Worm (Caenorhabditis elegans) whole organism, young adult: ENCODE results near the gene srz-90.
A peak's percentile ranks its signal among the peaks of the same experiment; 100 is the strongest.

ENCODE experiments used
- B0261.1 ChIP-seq: sonication (generic microtip); optimal IDR thresholded peaks from 2 replicates; lab custom pipeline; 2016; ENCODE audit warnings: mild to moderate bottlenecking, missing genetic modification characterization, moderate library complexity, missing compliant biosample characterization
- D2030.7 ChIP-seq: fragments of 200-800 bp; sonication (Bioruptor generic); IDR thresholded peaks from 2 replicates; pipeline ENCODE4 v1.3.6; 2022; ENCODE audit warnings: missing genetic modification reagents, missing genetic modification characterization, missing compliant biosample characterization
- F37B4.10 ChIP-seq: fragments of 200-800 bp; sonication (Bioruptor generic); IDR thresholded peaks from 2 replicates; pipeline ENCODE4 v1.3.6; 2022; ENCODE audit warnings: missing genetic modification characterization, missing compliant biosample characterization
- F49E8.2 ChIP-seq: sonication (generic microtip); optimal IDR thresholded peaks from 3 replicates; lab custom pipeline; 2017; ENCODE audit warnings: missing genetic modification characterization, mild to moderate bottlenecking, missing compliant biosample characterization, antibody characterized with exemption, moderate library complexity; ENCODE audit not compliant: insufficient read depth
- F52B5.7 ChIP-seq: sonication (generic microtip); optimal IDR thresholded peaks from 2 replicates; lab custom pipeline; 2016; ENCODE audit warnings: mild to moderate bottlenecking, missing genetic modification characterization, missing compliant biosample characterization
- F57C9.4 ChIP-seq: sonication (generic microtip); optimal IDR thresholded peaks from 2 replicates; lab custom pipeline; 2017; ENCODE audit warnings: mild to moderate bottlenecking, missing genetic modification characterization, missing compliant biosample characterization
- K11D2.4 ChIP-seq: fragments of 200-800 bp; sonication (Bioruptor generic); IDR thresholded peaks from 2 replicates; pipeline ENCODE4 v1.3.6; 2022; ENCODE audit warnings: missing genetic modification reagents, missing genetic modification characterization, missing compliant biosample characterization
- Y53G8AR.9 ChIP-seq: fragments of 200-800 bp; sonication (Bioruptor generic); conservative IDR thresholded peaks from 2 replicates; pipeline ENCODE4 v1.3.6; 2022; ENCODE audit warnings: missing genetic modification reagents, missing genetic modification characterization, missing compliant biosample characterization
- Y95B8A.8 ChIP-seq: fragments of 200-800 bp; sonication (Bioruptor generic); IDR thresholded peaks from 2 replicates; pipeline ENCODE4 v1.3.6; 2022; ENCODE audit warnings: missing genetic modification reagents, missing genetic modification characterization, missing compliant biosample characterization
- attf-6 ChIP-seq: fragments of 200-800 bp; sonication (Bioruptor generic); IDR thresholded peaks from 2 replicates; pipeline ENCODE4 v1.3.6; 2022; ENCODE audit warnings: missing genetic modification reagents, missing genetic modification characterization, missing compliant biosample characterization
- ceh-100 ChIP-seq: fragments of 200-800 bp; sonication (Bioruptor generic); IDR thresholded peaks from 2 replicates; pipeline ENCODE4 v1.3.6; 2022; ENCODE audit warnings: missing genetic modification reagents, missing genetic modification characterization, missing compliant biosample characterization
- ceh-40 ChIP-seq: fragments of 200-800 bp; sonication (Bioruptor generic); IDR thresholded peaks from 2 replicates; pipeline ENCODE4 v1.3.6; 2022; ENCODE audit warnings: missing genetic modification characterization, missing compliant biosample characterization
- ceh-79 ChIP-seq: sonication (generic microtip); optimal IDR thresholded peaks from 2 replicates; lab custom pipeline; 2017; ENCODE audit warnings: mild to moderate bottlenecking, missing genetic modification characterization, missing compliant biosample characterization
- chd-7 ChIP-seq: sonication (generic microtip); optimal IDR thresholded peaks from 2 replicates; lab custom pipeline; 2016; ENCODE audit warnings: mild to moderate bottlenecking, missing genetic modification characterization, moderate library complexity, missing compliant biosample characterization
- die-1 ChIP-seq: sonication (generic microtip); optimal IDR thresholded peaks from 2 replicates; lab custom pipeline; 2016; ENCODE audit warnings: missing genotype, mild to moderate bottlenecking, missing genetic modification characterization, missing compliant biosample characterization
- dpff-1 ChIP-seq: sonication (generic microtip); optimal IDR thresholded peaks from 2 replicates; lab custom pipeline; 2017; ENCODE audit warnings: mild to moderate bottlenecking, missing genetic modification characterization, missing compliant biosample characterization
- egl-44 ChIP-seq: fragments of 200-800 bp; sonication (Bioruptor generic); IDR thresholded peaks from 2 replicates; pipeline ENCODE4 v1.3.6; 2022; ENCODE audit warnings: missing genetic modification reagents, missing genetic modification characterization, missing compliant biosample characterization
- egrh-3 ChIP-seq: fragments of 200-800 bp; sonication (Bioruptor generic); IDR thresholded peaks from 2 replicates; pipeline ENCODE4 v1.3.6; 2022; ENCODE audit warnings: missing genetic modification reagents, missing genetic modification characterization, missing compliant biosample characterization
- fkh-3 ChIP-seq: sonication (generic microtip); optimal IDR thresholded peaks from 2 replicates; lab custom pipeline; 2016; ENCODE audit warnings: mild to moderate bottlenecking, missing genetic modification characterization, missing compliant biosample characterization
- gei-17 ChIP-seq: fragments of 200-800 bp; sonication (Bioruptor generic); optimal IDR thresholded peaks from 2 replicates; lab custom pipeline; 2018; ENCODE audit warnings: mild to moderate bottlenecking, missing genetic modification characterization, missing compliant biosample characterization
- him-1 ChIP-seq: sonication (generic microtip); optimal IDR thresholded peaks from 2 replicates; lab custom pipeline; 2016; ENCODE audit warnings: missing genotype, missing genetic modification reagents, missing genetic modification characterization, missing compliant biosample characterization
- hmg-1.2 ChIP-seq: fragments of 200-800 bp; sonication (Bioruptor generic); IDR thresholded peaks from 2 replicates; pipeline ENCODE4 v1.3.6; 2022; ENCODE audit warnings: missing genetic modification reagents, missing genetic modification characterization, missing compliant biosample characterization
- hrde-1 ChIP-seq: sonication (generic microtip); optimal IDR thresholded peaks from 2 replicates; lab custom pipeline; 2016; ENCODE audit warnings: missing genetic modification characterization, mild to moderate bottlenecking, missing compliant biosample characterization, moderate library complexity, missing genotype, missing genetic modification reagents, borderline replicate concordance
- lin-26 ChIP-seq: fragments of 200-800 bp; sonication (Bioruptor generic); IDR thresholded peaks from 2 replicates; pipeline ENCODE4 v1.3.6; 2022; ENCODE audit warnings: missing genetic modification reagents, missing genetic modification characterization, missing compliant biosample characterization
- lin-40 ChIP-seq: sonication (generic microtip); optimal IDR thresholded peaks from 2 replicates; lab custom pipeline; 2016; ENCODE audit warnings: missing genetic modification characterization, mild to moderate bottlenecking, missing compliant biosample characterization, missing genotype, missing genetic modification reagents
- lsy-27 ChIP-seq: sonication (generic microtip); optimal IDR thresholded peaks from 2 replicates; lab custom pipeline; 2017; ENCODE audit warnings: missing genetic modification characterization, mild to moderate bottlenecking, missing compliant biosample characterization, antibody characterized with exemption, missing genotype, borderline replicate concordance; ENCODE audit not compliant: insufficient read depth
- mcd-1 ChIP-seq: fragments of 200-800 bp; sonication (Bioruptor generic); IDR thresholded peaks from 2 replicates; pipeline ENCODE4 v1.3.6; 2022; ENCODE audit warnings: missing genetic modification reagents, missing genetic modification characterization, missing compliant biosample characterization
- nhr-120 ChIP-seq: fragments of 200-800 bp; sonication (Bioruptor generic); IDR thresholded peaks from 2 replicates; pipeline ENCODE4 v1.3.6; 2022; ENCODE audit warnings: missing genetic modification characterization, missing compliant biosample characterization
- nhr-80 ChIP-seq: sonication (generic microtip); optimal IDR thresholded peaks from 2 replicates; lab custom pipeline; 2016; ENCODE audit warnings: missing genetic modification characterization, missing compliant biosample characterization
- pbrm-1 ChIP-seq: fragments of 200-800 bp; sonication (Bioruptor generic); IDR thresholded peaks from 2 replicates; pipeline ENCODE4 v1.3.6; 2022; ENCODE audit warnings: missing genetic modification reagents, missing genetic modification characterization, missing compliant biosample characterization
- rec-8 ChIP-seq, 2 experiments: sonication (generic microtip); optimal IDR thresholded peaks; 2 replicates each; lab custom pipeline; 2016; ENCODE audit warnings: mild to moderate bottlenecking in 2 of 2, missing genetic modification characterization in 2 of 2, missing genetic modification reagents in 2 of 2, missing genotype in 2 of 2, missing biosample characterization in 1 of 2, missing compliant biosample characterization in 1 of 2, moderate library complexity in 1 of 2
- rpc-1 ChIP-seq, 2 experiments: fragments of 150-350 bp in 1 of 2; sonication (generic microtip) in 1 of 2; optimal IDR thresholded peaks; 2 replicates each; lab custom pipeline; 2014 to 2018; ENCODE audit warnings: missing biosample characterization in 1 of 2, missing genetic modification characterization in 1 of 2, missing genetic modification reagents in 1 of 2, missing genotype in 1 of 2
- snpc-1.1 ChIP-seq: sonication (generic microtip); optimal IDR thresholded peaks from 2 replicates; lab custom pipeline; 2017; ENCODE audit warnings: missing genetic modification characterization, mild to moderate bottlenecking, missing compliant biosample characterization, antibody characterized with exemption, moderate library complexity, missing genotype, missing genetic modification reagents; ENCODE audit not compliant: insufficient read depth
- snpc-4 ChIP-seq, 5 experiments: fragments of 150-350 bp in 1 of 5; sonication (generic microtip) in 4 of 5; optimal IDR thresholded peaks; 2 replicates each; lab custom pipeline; 2014 to 2018; ENCODE audit warnings: missing genetic modification characterization in 5 of 5, missing biosample characterization in 3 of 5, antibody characterized with exemption in 2 of 5, mild to moderate bottlenecking in 2 of 5, missing compliant biosample characterization in 2 of 5, missing genotype in 2 of 5, moderate library complexity in 2 of 5, missing genetic modification reagents in 1 of 5
- somi-1 ChIP-seq: fragments of 200-800 bp; sonication (Bioruptor generic); optimal IDR thresholded peaks from 2 replicates; lab custom pipeline; 2018; ENCODE audit warnings: mild to moderate bottlenecking, missing genetic modification characterization, missing compliant biosample characterization
- tbp1 ChIP-seq: fragments of 200-800 bp; sonication (Bioruptor generic); optimal IDR thresholded peaks from 2 replicates; lab custom pipeline; 2018; ENCODE audit warnings: mild to moderate bottlenecking, missing genetic modification characterization, missing compliant biosample characterization
- tbx-9 ChIP-seq: sonication (generic microtip); optimal IDR thresholded peaks from 2 replicates; lab custom pipeline; 2016; ENCODE audit warnings: borderline replicate concordance, missing genetic modification characterization, inconsistent platforms, missing compliant biosample characterization
- ztf-22 ChIP-seq: fragments of 200-800 bp; sonication (Bioruptor generic); optimal IDR thresholded peaks from 2 replicates; lab custom pipeline; 2018; ENCODE audit warnings: mild to moderate bottlenecking, missing genetic modification characterization, moderate library complexity, missing compliant biosample characterization
- ztf-28 ChIP-seq: fragments of 200-800 bp; sonication (Bioruptor generic); IDR thresholded peaks from 2 replicates; pipeline ENCODE4 v1.3.6; 2022; ENCODE audit warnings: missing genetic modification reagents, missing genetic modification characterization, missing compliant biosample characterization
- ztf-3 ChIP-seq: fragments of 200-800 bp; sonication (Bioruptor generic); optimal IDR thresholded peaks from 2 replicates; lab custom pipeline; 2018; ENCODE audit warnings: mild to moderate bottlenecking, missing genetic modification characterization, missing compliant biosample characterization

srz-90 gene

ce11 chrV:17538279-17538896, 10.6 kb downstream of the srz-90 start, which contains the start of gene C18D4.6 (continued):
- TF ChIP-seq die-1 (tag; lab: Kevin White, UChicago) (no peak), mcd-1 (GFP tag; lab: Robert Waterston, UW) (no peak)

ce11 chrV:17539289-17539688, 11.5 kb downstream of the srz-90 start:
- no peak for TF ChIP-seq nhr-80 (tag; lab: Kevin White, UChicago)
- TF ChIP-seq F49E8.2 (tag; lab: Kevin White, UChicago): no peak
- TF ChIP-seq K11D2.4 (GFP tag; lab: Robert Waterston, UW): no peak
- no peak for TF ChIP-seq ceh-40
- no peak for TF ChIP-seq chd-7 (tag; lab: Kevin White, UChicago)
- no peak for TF ChIP-seq Y95B8A.8
- TF ChIP-seq F57C9.4: no peak
- TF ChIP-seq dpff-1: no peak
- no peak for TF ChIP-seq lin-40 (tag; lab: Kevin White, UChicago)
- TF ChIP-seq F37B4.10: no peak
- no peak for TF ChIP-seq snpc-4 (GFP tag; optimal IDR thresholded peaks at IDR 0.05; lab: Kevin White, UChicago)
- no peak for TF ChIP-seq snpc-4 (tag; optimal IDR thresholded peaks at IDR 0.05; lab: Kevin White, UChicago)
- TF ChIP-seq fkh-3 (tag; lab: Kevin White, UChicago): no peak

ce11 chrV:17540295-17540694, 12.5 kb downstream of the srz-90 start, which contains the start of gene srz-25:
TSS of gene srz-25 (plus strand) at chrV:17540595.
- TF ChIP-seq F52B5.7 (tag; lab: Kevin White, UChicago) (no peak), ceh-40 (no peak), rpc-1 (optimal IDR thresholded peaks at IDR 0.05; lab: Kevin White, UChicago) (no peak), rpc-1 (tag; optimal IDR thresholded peaks at IDR 0.05; lab: Kevin White, UChicago) (no peak), ceh-100 (GFP tag; lab: Robert Waterston, UW) (no peak), ceh-79 (tag; lab: Kevin White, UChicago) (no peak), Y53G8AR.9 (GFP tag; lab: Robert Waterston, UW) (no peak), F37B4.10 (no peak), ztf-28 (GFP tag; lab: Robert Waterston, UW) (no peak), hrde-1 (tag; lab: Kevin White, UChicago) (no peak), him-1 (tag; lab: Kevin White, UChicago) (no peak), snpc-1.1 (tag; lab: Kevin White, UChicago) (no peak), egrh-3 (GFP tag; lab: Robert Waterston, UW) (no peak), attf-6 (GFP tag; lab: Robert Waterston, UW) (no peak), ztf-22 (no peak), F57C9.4 (no peak), D2030.7 (no peak), egl-44 (no peak), chd-7 (tag; lab: Kevin White, UChicago) (no peak), lin-40 (tag; lab: Kevin White, UChicago) (no peak), tbx-9 (tag; lab: Kevin White, UChicago) (no peak)

- TF ChIP-seq rec-8 (tag; optimal IDR thresholded peaks at IDR 0.05; lab: Kevin White, UChicago) (peak; percentile 22 to 35), him-1 (tag; lab: Kevin White, UChicago) (peak; percentile 36), rpc-1 (optimal IDR thresholded peaks at IDR 0.05; lab: Kevin White, UChicago) (peak; percentile 63), rpc-1 (tag; optimal IDR thresholded peaks at IDR 0.05; lab: Kevin White, UChicago) (peak; percentile 82), B0261.1 (tag; lab: Kevin White, UChicago) (peak; percentile 80), D2030.7 (0 out of 2 replicates have a peak, but pooled peaks have one; percentile 18), tbp1 (GFP tag; lab: Kevin White, UChicago) (peak; percentile 90), pbrm-1 (GFP tag; lab: Robert Waterston, UW) (peak; percentile 56; the same call in 1 of the 2 replicates), ztf-3 (GFP tag; lab: Kevin White, UChicago) (no peak), attf-6 (GFP tag; lab: Robert Waterston, UW) (peak; percentile 78), snpc-4 (GFP tag; optimal IDR thresholded peaks at IDR 0.05; lab: Kevin White, UChicago) (no peak), snpc-4 (tag; optimal IDR thresholded peaks at IDR 0.05; lab: Kevin White, UChicago) (peak in 2 of 4 experiments; percentile 45 to 75), nhr-120 (GFP tag; lab: Robert Waterston, UW) (0 out of 2 replicates have a peak, but pooled peaks have one; percentile 67), lsy-27 (tag; lab: Kevin White, UChicago) (no peak), hmg-1.2 (peak; percentile 55), lin-26 (GFP tag; lab: Robert Waterston, UW) (peak; percentile 69), somi-1 (GFP tag; lab: Kevin White, UChicago) (no peak), gei-17 (GFP tag; lab: Kevin White, UChicago) (no peak), die-1 (tag; lab: Kevin White, UChicago) (peak; percentile 68)
Measured at ce11 chrV:17542304-17542703, 14.5 kb downstream of the srz-90 start.
